Fruit fly (Drosophila melanogaster) whole organism, pupa: Measurements from ENCODE around the gene Meltrin.

Experiments used
- CG14655 ChIP-seq: fragments of 200-800 bp; sonication (Bioruptor generic); optimal IDR thresholded peaks from 3 replicates; lab custom pipeline; 2017; ENCODE audit warnings: mild to moderate bottlenecking, missing biosample characterization, missing genetic modification reagents, missing genetic modification characterization
- CG9948 ChIP-seq: fragments of 200-800 bp; sonication (Bioruptor generic); optimal IDR thresholded peaks from 2 replicates; lab custom pipeline; 2018; ENCODE audit warnings: missing biosample characterization, mild to moderate bottlenecking, missing genetic modification characterization, moderate library complexity

DNA sequence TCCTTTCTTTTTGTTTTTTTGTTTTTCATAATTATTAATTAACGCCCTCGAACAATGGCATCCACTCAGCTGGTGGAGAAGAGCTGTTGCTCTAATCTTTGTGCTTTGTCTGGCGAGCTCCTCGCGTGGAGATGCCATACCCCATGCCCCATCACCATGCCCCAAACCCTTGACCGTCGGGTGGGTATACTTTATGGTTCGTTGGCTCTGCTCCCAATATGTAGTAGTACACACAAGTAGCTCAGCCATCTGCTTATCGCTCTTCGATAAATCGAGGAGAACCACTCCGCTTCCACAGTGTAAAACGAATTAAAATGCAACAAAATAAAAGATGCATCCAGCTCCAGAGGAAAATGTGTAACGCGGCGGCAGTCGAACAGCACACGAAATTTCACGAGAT, 7.0 kb downstream of the Meltrin start:
- TF ChIP-seq CG9948 (tag; lab: Kevin White, UChicago) (no peak), CG14655 (GFP tag; lab: Kevin White, UChicago) (no peak)
